Worm (Caenorhabditis elegans) whole organism, midembryonic: ENCODE measurements around the gene faah-5.

Experiments used
- T22C8.4 ChIP-seq: fragments of 200-800 bp; sonication (Bioruptor generic); IDR thresholded peaks from 2 replicates; pipeline ENCODE4 v1.3.6; 2022; ENCODE audit warnings: missing genetic modification characterization, missing compliant biosample characterization
- flt-1 ChIP-seq: fragments of 200-800 bp; sonication (Bioruptor generic); IDR thresholded peaks from 2 replicates; pipeline ENCODE4 v1.3.6; 2022; ENCODE audit warnings: missing genetic modification characterization, missing compliant biosample characterization
- klf-2 ChIP-seq: fragments of 200-800 bp; sonication (Bioruptor generic); conservative IDR thresholded peaks from 2 replicates; pipeline ENCODE4 v1.3.6; 2022; ENCODE audit warnings: missing genetic modification reagents, missing genetic modification characterization, missing compliant biosample characterization
- med-1 ChIP-seq: sonication (generic microtip); optimal IDR thresholded peaks from 2 replicates; lab custom pipeline; 2017; ENCODE audit warnings: missing genetic modification characterization, mild to moderate bottlenecking, missing compliant biosample characterization, antibody characterized with exemption, missing genetic modification reagents; ENCODE audit not compliant: insufficient read depth
- ref-1 ChIP-seq: fragments of 200-800 bp; sonication (Bioruptor generic); conservative IDR thresholded peaks from 2 replicates; pipeline ENCODE4 v1.3.6; 2022; ENCODE audit warnings: missing genetic modification reagents, missing genetic modification characterization, missing compliant biosample characterization
- tab-1 ChIP-seq: fragments of 200-800 bp; sonication (Bioruptor generic); IDR thresholded peaks from 2 replicates; pipeline ENCODE4 v1.3.6; 2022; ENCODE audit warnings: missing genetic modification characterization, missing compliant biosample characterization
- ztf-23 ChIP-seq: fragments of 200-800 bp; sonication (Bioruptor generic); IDR thresholded peaks from 2 replicates; pipeline ENCODE4 v1.3.6; 2022; ENCODE audit warnings: missing genetic modification reagents, missing genetic modification characterization, missing compliant biosample characterization
- ztf-29 ChIP-seq: fragments of 200-800 bp; sonication (Bioruptor generic); IDR thresholded peaks from 2 replicates; pipeline ENCODE4 v1.3.6; 2022; ENCODE audit warnings: missing genetic modification reagents, missing genetic modification characterization, missing compliant biosample characterization

DNA sequence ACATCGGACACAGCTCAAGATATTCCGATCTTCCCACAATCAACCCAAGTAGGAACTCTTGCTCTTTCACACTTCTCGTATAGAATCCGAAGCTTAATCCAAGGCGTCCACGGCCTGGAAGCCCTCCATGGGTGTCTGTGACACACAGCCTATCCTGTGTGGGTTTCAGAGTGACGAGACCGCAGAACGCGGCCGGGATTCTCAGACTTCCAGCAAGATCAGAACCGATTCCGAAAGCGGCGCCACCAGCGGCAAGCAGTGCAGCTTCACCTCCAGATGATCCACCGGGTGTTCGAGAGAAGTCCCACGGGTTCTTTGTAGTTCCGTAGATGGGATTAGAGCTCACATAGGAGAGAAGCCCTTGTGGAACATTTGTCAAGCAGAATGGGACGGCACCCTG, 11.5 kb upstream of the faah-5 start:
- TF ChIP-seq ref-1 (GFP tag; lab: Robert Waterston, UW) (no peak), flt-1 (GFP tag; lab: Robert Waterston, UW) (no peak), med-1 (GFP tag; lab: Kevin White, UChicago) (no peak), T22C8.4 (no peak), tab-1 (GFP tag; lab: Robert Waterston, UW) (no peak), ztf-23 (no peak), ztf-29 (GFP tag; lab: Robert Waterston, UW) (no peak), klf-2 (GFP tag; lab: Robert Waterston, UW) (no peak)
